Fruit fly (Drosophila melanogaster): ENCODE data around the gene Vml.

The Vml gene

DNA sequence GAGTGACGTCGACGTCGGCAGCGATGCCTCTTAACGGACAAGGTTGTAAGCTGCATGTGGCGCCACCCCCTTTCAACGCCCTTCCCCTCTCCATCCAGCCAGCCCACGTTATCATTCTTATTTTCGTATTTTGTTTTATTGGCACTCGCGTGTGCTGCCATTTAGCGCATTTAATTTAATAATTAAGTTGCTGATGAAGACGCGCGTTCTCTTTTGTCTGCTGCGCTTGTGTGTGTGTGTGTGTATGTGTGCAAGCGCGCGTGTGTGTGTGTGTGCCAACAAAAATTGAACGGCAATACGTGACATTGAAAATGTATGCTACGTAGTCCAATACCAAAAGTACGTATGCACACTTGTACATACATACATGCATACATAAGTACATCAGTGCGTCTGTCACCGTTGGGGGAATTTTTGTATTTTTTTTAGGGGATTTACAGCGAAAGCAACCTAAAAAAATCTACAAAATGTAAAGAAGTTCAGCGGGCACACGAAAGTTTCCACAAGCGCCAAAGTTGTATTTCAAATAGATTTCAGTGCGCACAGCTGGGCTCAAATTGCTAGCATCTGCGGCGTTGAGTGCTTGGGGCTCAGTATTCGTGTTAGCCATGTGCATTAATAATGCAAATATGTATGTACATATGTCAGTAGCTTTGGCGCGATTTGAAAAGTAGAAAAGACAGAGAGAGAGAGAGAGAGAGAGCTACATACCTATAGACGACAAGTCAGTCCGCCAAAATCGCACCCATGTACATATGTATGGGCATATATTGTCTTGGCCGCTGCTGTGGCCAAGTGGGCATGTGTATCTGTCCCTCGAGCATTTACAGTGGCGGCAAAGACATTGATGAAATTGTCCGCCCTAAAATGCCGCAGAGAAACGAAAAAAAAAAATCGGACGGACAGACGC is 26.2 kb downstream of the Vml start:
- TF ChIP-seq CG32264 (GFP tag; optimal IDR thresholded peaks at IDR 0.05) (peak; percentile 59), dsf (GFP tag; optimal IDR thresholded peaks at IDR 0.05; ENCODE audit: borderline replicate concordance) (no peak), Hr83 (GFP tag; optimal IDR thresholded peaks at IDR 0.05; ENCODE audit: poor library complexity, severe bottlenecking) (no peak), pan (optimal IDR thresholded peaks at IDR 0.05) (no peak), woc (GFP tag; optimal IDR thresholded peaks at IDR 0.05) (peak; percentile 39), Dfd (GFP tag; optimal IDR thresholded peaks at IDR 0.05) (no peak), GATAd (GFP tag; optimal IDR thresholded peaks at IDR 0.05) (no peak), br (GFP tag; optimal IDR thresholded peaks at IDR 0.05) (peak; percentile 66), OdsH (GFP tag; optimal IDR thresholded peaks at IDR 0.05) (peak; percentile 59), psq (GFP tag; optimal IDR thresholded peaks at IDR 0.05) (peak; percentile 62), Jra (GFP tag; optimal IDR thresholded peaks at IDR 0.05) (peak; percentile 21), tai (GFP tag; optimal IDR thresholded peaks at IDR 0.05) (no peak), ey (GFP tag; optimal IDR thresholded peaks at IDR 0.05) (peak; percentile 68), Hnf4 (GFP tag; optimal IDR thresholded peaks at IDR 0.05) (peak; percentile 24), h (GFP tag; optimal IDR thresholded peaks at IDR 0.05) (peak; percentile 65), Myc (optimal IDR thresholded peaks at IDR 0.05) (no peak), CrebA (GFP tag; optimal IDR thresholded peaks at IDR 0.05; ENCODE audit: borderline replicate concordance) (peak; percentile 30), brk (GFP tag; optimal IDR thresholded peaks at IDR 0.05) (no peak), jim (GFP tag; optimal IDR thresholded peaks at IDR 0.05) (no peak), N (GFP tag; optimal IDR thresholded peaks at IDR 0.05) (no peak), dl (GFP tag; optimal IDR thresholded peaks at IDR 0.05; ENCODE audit: insufficient read depth in 1 of 2, partially characterized antibody in 2 of 2) (peak in 1 of 2 experiments; percentile 13), fru (GFP tag; optimal IDR thresholded peaks at IDR 0.05) (peak; percentile 79), HLH106 (tag; optimal IDR thresholded peaks at IDR 0.05) (peak; percentile 72), sage (GFP tag; optimal IDR thresholded peaks at IDR 0.05) (no peak), usp (GFP tag; optimal IDR thresholded peaks at IDR 0.05) (no peak), dmrt93B (GFP tag; optimal IDR thresholded peaks at IDR 0.05) (peak; percentile 70), Dif (GFP tag; optimal IDR thresholded peaks at IDR 0.05; ENCODE audit: partially characterized antibody) (no peak), foxo (GFP tag; optimal IDR thresholded peaks at IDR 0.05) (peak; percentile 16 to 79), Abd-B (GFP tag; optimal IDR thresholded peaks at IDR 0.05) (no peak), Sp1 (GFP tag; optimal IDR thresholded peaks at IDR 0.05) (peak; percentile 63), lola (GFP tag; optimal IDR thresholded peaks at IDR 0.05) (no peak), Vsx2 (GFP tag; optimal IDR thresholded peaks at IDR 0.05; ENCODE audit: partially characterized antibody) (no peak), sv (GFP tag; optimal IDR thresholded peaks at IDR 0.05) (peak; percentile 62), Mio (GFP tag; optimal IDR thresholded peaks at IDR 0.05) (no peak), rgr (GFP tag; optimal IDR thresholded peaks at IDR 0.05) (peak; percentile 72), Hr78 (GFP tag; optimal IDR thresholded peaks at IDR 0.05) (no peak), Rel (GFP tag; optimal IDR thresholded peaks at IDR 0.05) (no peak), Rel (tag; optimal IDR thresholded peaks at IDR 0.05) (peak; percentile 95), CG9705 (GFP tag; optimal IDR thresholded peaks at IDR 0.05) (peak; percentile 31)

DNA sequence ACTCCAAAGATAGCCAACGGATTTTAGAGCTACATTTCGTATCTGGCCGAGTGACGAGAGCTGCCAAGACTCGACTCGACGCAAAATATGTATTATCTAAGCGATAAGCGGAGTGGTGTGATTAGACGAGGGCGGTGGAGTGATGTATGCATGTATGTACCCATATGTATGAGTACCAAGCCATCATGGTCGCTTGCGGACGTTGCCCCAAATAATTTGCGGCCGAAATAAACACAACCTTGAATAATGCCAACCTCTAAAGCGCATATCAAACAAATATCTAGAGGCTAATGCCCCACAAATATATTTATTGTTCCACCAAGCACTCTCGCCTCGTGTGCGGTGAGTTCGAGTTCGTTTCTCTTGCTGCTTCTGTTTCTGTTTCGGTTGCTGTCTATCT is 27.3 kb downstream of the Vml start:
- TF ChIP-seq Hnf4 (GFP tag; optimal IDR thresholded peaks at IDR 0.05) (peak; percentile 10), woc (GFP tag; optimal IDR thresholded peaks at IDR 0.05) (no peak), h (GFP tag; optimal IDR thresholded peaks at IDR 0.05) (peak; percentile 26), sage (GFP tag; optimal IDR thresholded peaks at IDR 0.05) (no peak), Dif (GFP tag; optimal IDR thresholded peaks at IDR 0.05; ENCODE audit: partially characterized antibody) (no peak), Hr83 (GFP tag; optimal IDR thresholded peaks at IDR 0.05; ENCODE audit: poor library complexity, severe bottlenecking) (peak; percentile 29), Rel (GFP tag; optimal IDR thresholded peaks at IDR 0.05) (no peak), Rel (tag; optimal IDR thresholded peaks at IDR 0.05) (peak; percentile 10)
